Fruit fly (Drosophila melanogaster): ENCODE measurements around the gene SmE.

SmE gene

DNA sequence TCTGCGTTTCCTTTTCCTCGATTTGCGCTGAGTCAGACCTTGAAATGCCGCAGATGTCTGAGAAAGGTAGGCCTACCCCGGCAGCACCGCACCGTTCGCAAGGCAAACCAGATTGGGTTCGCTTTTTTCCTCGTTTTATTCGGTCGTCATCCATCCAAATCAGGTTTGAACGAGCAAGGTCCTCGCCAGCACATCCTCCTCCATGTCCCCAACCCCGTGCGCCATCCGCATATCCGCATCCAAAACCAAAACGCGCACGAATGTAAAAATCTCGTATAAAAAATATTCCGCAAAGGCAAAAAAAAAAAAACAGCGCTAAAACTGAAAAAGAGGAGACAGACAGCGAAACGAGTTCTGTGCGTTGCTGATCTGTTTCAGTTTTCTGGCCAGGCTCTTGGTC lies 24.6 kb upstream of the SmE start (continued):
- TF ChIP-seq CG31627 (GFP tag; optimal IDR thresholded peaks at IDR 0.05) (no peak), Hr39 (GFP tag; optimal IDR thresholded peaks at IDR 0.05) (no peak), CG9139 (GFP tag; optimal IDR thresholded peaks at IDR 0.05) (peak; percentile 65), topi (GFP tag; optimal IDR thresholded peaks at IDR 0.05) (no peak), Hr38 (GFP tag; optimal IDR thresholded peaks at IDR 0.05) (no peak), fd59A (GFP tag; optimal IDR thresholded peaks at IDR 0.05) (peak; percentile 20), Eip75B (GFP tag; optimal IDR thresholded peaks at IDR 0.05) (peak; percentile 46), CG15336 (GFP tag; IDR thresholded peaks at IDR 0.05) (no peak; the same call in 1 of the 2 replicates), Ets21C (GFP tag; optimal IDR thresholded peaks at IDR 0.05) (no peak), fd85E (GFP tag; optimal IDR thresholded peaks at IDR 0.05) (no peak), Sox15 (GFP tag; optimal IDR thresholded peaks at IDR 0.05) (no peak), CG11762 (GFP tag; optimal IDR thresholded peaks at IDR 0.05; ENCODE audit: insufficient read depth) (no peak), CG10631 (GFP tag; optimal IDR thresholded peaks at IDR 0.05) (no peak), Sox14 (GFP tag; optimal IDR thresholded peaks at IDR 0.05) (no peak), Eip78C (GFP tag) (no peak), CG10669 (GFP tag; optimal IDR thresholded peaks at IDR 0.05) (peak; percentile 39), CG7368 (GFP tag; optimal IDR thresholded peaks at IDR 0.05) (peak; percentile 25), CG8119 (GFP tag; IDR thresholded peaks at IDR 0.05) (0 out of 3 replicates have a peak, but pooled peaks have one; percentile 42), Smox (GFP tag; optimal IDR thresholded peaks at IDR 0.05) (no peak), esn (GFP tag; optimal IDR thresholded peaks at IDR 0.05) (no peak), CG6276 (GFP tag; optimal IDR thresholded peaks at IDR 0.05) (peak; percentile 32), CG16779 (tag; optimal IDR thresholded peaks at IDR 0.05) (peak; percentile 47), Sox102F (GFP tag; optimal IDR thresholded peaks at IDR 0.05) (no peak), CG4318 (GFP tag; optimal IDR thresholded peaks at IDR 0.05) (no peak), CG6163 (GFP tag; IDR thresholded peaks at IDR 0.05) (peak; percentile 64; the same call in 2 of the 3 replicates), CG11294 (GFP tag; IDR thresholded peaks at IDR 0.05) (no peak)

DNA sequence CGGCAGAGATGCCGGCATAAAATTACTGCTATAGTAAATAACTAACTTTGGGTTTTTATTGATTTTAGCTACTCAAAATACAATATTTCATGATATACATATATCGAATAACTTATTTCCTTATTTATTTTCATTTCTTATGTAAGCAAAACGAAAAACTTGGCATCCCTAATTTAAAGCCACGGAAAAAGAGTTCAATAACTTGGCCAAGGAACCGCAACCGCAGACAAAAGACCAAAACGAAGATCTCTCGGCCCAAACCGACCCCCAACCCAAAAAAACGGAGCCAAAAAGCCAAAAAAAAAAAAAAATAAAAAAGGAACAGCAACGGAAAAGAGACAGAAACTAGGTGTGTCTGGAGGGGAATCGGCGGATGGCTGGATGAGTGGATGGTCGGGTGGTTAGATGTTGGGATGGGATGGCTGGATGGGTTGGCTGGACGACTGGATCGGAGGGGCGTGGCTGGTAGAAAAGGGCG lies 24.1 kb upstream of the SmE start:
- TF ChIP-seq Lpt (GFP tag; optimal IDR thresholded peaks at IDR 0.05) = no peak
- no peak for TF ChIP-seq CG8119 (GFP tag; IDR thresholded peaks at IDR 0.05)
- TF ChIP-seq achi (GFP tag; optimal IDR thresholded peaks at IDR 0.05) = peak; percentile 36
- TF ChIP-seq Eip75B (GFP tag; optimal IDR thresholded peaks at IDR 0.05) = no peak
- TF ChIP-seq vri (GFP tag; optimal IDR thresholded peaks at IDR 0.05) = peak; percentile 52
- TF ChIP-seq CG34406 (GFP tag; optimal IDR thresholded peaks at IDR 0.05) = peak; percentile 37
- TF ChIP-seq pdm3 (GFP tag; optimal IDR thresholded peaks at IDR 0.05) = peak; percentile 31
- no peak for TF ChIP-seq fd85E (GFP tag; optimal IDR thresholded peaks at IDR 0.05)
- TF ChIP-seq CG11294 (GFP tag; IDR thresholded peaks at IDR 0.05) = no peak
- peak; percentile 5 for TF ChIP-seq CG6792 (GFP tag; optimal IDR thresholded peaks at IDR 0.05)
- TF ChIP-seq CG6854 (GFP tag; optimal IDR thresholded peaks at IDR 0.05) = peak; percentile 33
- no peak for TF ChIP-seq CG32006 (GFP tag; optimal IDR thresholded peaks at IDR 0.05)
- TF ChIP-seq Eip78C (GFP tag) = peak; percentile 88
- no peak for TF ChIP-seq Eip93F (GFP tag; optimal IDR thresholded peaks at IDR 0.05)
- no peak for TF ChIP-seq dac (GFP tag; optimal IDR thresholded peaks at IDR 0.05)
- TF ChIP-seq topi (GFP tag; optimal IDR thresholded peaks at IDR 0.05) = peak; percentile 74
- TF ChIP-seq CG15336 (GFP tag; IDR thresholded peaks at IDR 0.05) = no peak
- peak; percentile 11 for TF ChIP-seq acj6 (GFP tag; optimal IDR thresholded peaks at IDR 0.05)
- peak; percentile 74 for TF ChIP-seq esn (GFP tag; optimal IDR thresholded peaks at IDR 0.05)
- TF ChIP-seq Hr4 (GFP tag; optimal IDR thresholded peaks at IDR 0.05) = no peak
- no peak for TF ChIP-seq CG7368 (GFP tag; optimal IDR thresholded peaks at IDR 0.05)
- TF ChIP-seq Smox (GFP tag; optimal IDR thresholded peaks at IDR 0.05) = peak; percentile 68
- no peak for TF ChIP-seq Gug (GFP tag; IDR thresholded peaks at IDR 0.05)
- TF ChIP-seq CG3032 (tag; optimal IDR thresholded peaks at IDR 0.05) = peak; percentile 57
- no peak for TF ChIP-seq CG6276 (GFP tag; optimal IDR thresholded peaks at IDR 0.05)
- peak; percentile 84 for TF ChIP-seq Met (GFP tag; optimal IDR thresholded peaks at IDR 0.05)
- TF ChIP-seq OdsH (GFP tag; optimal IDR thresholded peaks at IDR 0.05) = peak; percentile 22
- TF ChIP-seq CG10631 (GFP tag; optimal IDR thresholded peaks at IDR 0.05) = no peak
- TF ChIP-seq Blimp-1 (GFP tag; optimal IDR thresholded peaks at IDR 0.05) = peak; percentile 36
- TF ChIP-seq Ets21C (GFP tag; optimal IDR thresholded peaks at IDR 0.05) = peak; percentile 5
- no peak for TF ChIP-seq CG11902 (GFP tag; optimal IDR thresholded peaks at IDR 0.05)
- no peak for TF ChIP-seq CG16779 (tag; optimal IDR thresholded peaks at IDR 0.05)
- TF ChIP-seq CG6163 (GFP tag; IDR thresholded peaks at IDR 0.05) = peak; percentile 61; the same call in 1 of the 3 replicates
- TF ChIP-seq CG1621 (tag; optimal IDR thresholded peaks at IDR 0.05) = no peak
- peak; percentile 34 for TF ChIP-seq CG8632 (GFP tag; optimal IDR thresholded peaks at IDR 0.05)
- peak; percentile 3 for TF ChIP-seq CG8319 (GFP tag; optimal IDR thresholded peaks at IDR 0.05)
- TF ChIP-seq ss (GFP tag; optimal IDR thresholded peaks at IDR 0.05) = peak in 1 of 2 experiments; percentile 50
